Worm (Caenorhabditis elegans) whole organism, mixed stage, embryonic: ENCODE results near the gene F41C3.2.

Experiments
- bed-3 ChIP-seq: fragments of 200-800 bp; sonication (Bioruptor generic); optimal IDR thresholded peaks from 3 replicates; lab custom pipeline; 2018; ENCODE audit warnings: mild to moderate bottlenecking, missing genetic modification characterization, moderate library complexity, missing compliant biosample characterization
- blmp-1 ChIP-seq: fragments of 150-350 bp; optimal IDR thresholded peaks from 2 replicates; lab custom pipeline; 2014; ENCODE audit warnings: missing biosample characterization, missing genetic modification characterization
- ceh-39 ChIP-seq: fragments of 150-350 bp; optimal IDR thresholded peaks from 2 replicates; lab custom pipeline; 2014; ENCODE audit warnings: missing biosample characterization, missing genetic modification characterization
- ceh-43 ChIP-seq: fragments of 200-800 bp; sonication (Bioruptor generic); optimal IDR thresholded peaks from 2 replicates; lab custom pipeline; 2018; ENCODE audit warnings: mild to moderate bottlenecking, missing genetic modification characterization, moderate library complexity, missing compliant biosample characterization
- ces-1 ChIP-seq: fragments of 150-350 bp; optimal IDR thresholded peaks from 2 replicates; lab custom pipeline; 2014; ENCODE audit warnings: missing biosample characterization, missing genetic modification reagents, missing genetic modification characterization
- cnd-1 ChIP-seq: fragments of 200-800 bp; sonication (Bioruptor generic); optimal IDR thresholded peaks from 2 replicates; lab custom pipeline; 2018; ENCODE audit warnings: mild to moderate bottlenecking, missing genetic modification characterization, missing compliant biosample characterization
- drap-1 ChIP-seq: fragments of 200-800 bp; sonication (Bioruptor generic); optimal IDR thresholded peaks from 3 replicates; lab custom pipeline; 2018; ENCODE audit warnings: mild to moderate bottlenecking, missing genetic modification characterization, missing compliant biosample characterization
- elt-1 ChIP-seq: sonication (generic microtip); optimal IDR thresholded peaks from 2 replicates; lab custom pipeline; 2017; ENCODE audit warnings: missing genetic modification characterization, mild to moderate bottlenecking, missing compliant biosample characterization, antibody characterized with exemption, moderate library complexity, borderline replicate concordance; ENCODE audit not compliant: insufficient read depth
- elt-3 ChIP-seq: fragments of 150-350 bp; optimal IDR thresholded peaks from 2 replicates; lab custom pipeline; 2014; ENCODE audit warnings: missing biosample characterization, missing genetic modification characterization
- flh-1 ChIP-seq: fragments of 200-800 bp; sonication (Bioruptor generic); optimal IDR thresholded peaks from 2 replicates; lab custom pipeline; 2018; ENCODE audit warnings: mild to moderate bottlenecking, missing genetic modification characterization, moderate library complexity, missing compliant biosample characterization
- ham-2 ChIP-seq: fragments of 200-800 bp; sonication (Bioruptor generic); optimal IDR thresholded peaks from 2 replicates; lab custom pipeline; 2018; ENCODE audit warnings: mild to moderate bottlenecking, missing genetic modification characterization, missing compliant biosample characterization
- lin-13 ChIP-seq: fragments of 150-350 bp; optimal IDR thresholded peaks from 2 replicates; lab custom pipeline; 2014; ENCODE audit warnings: missing biosample characterization, missing genetic modification characterization
- lin-32 ChIP-seq: fragments of 200-800 bp; sonication (Bioruptor generic); optimal IDR thresholded peaks from 2 replicates; lab custom pipeline; 2018; ENCODE audit warnings: mild to moderate bottlenecking, missing genetic modification characterization, missing compliant biosample characterization
- lsy-2 ChIP-seq: fragments of 150-350 bp; optimal IDR thresholded peaks from 2 replicates; lab custom pipeline; 2014; ENCODE audit warnings: missing biosample characterization, missing genetic modification characterization
- mab-5 ChIP-seq: fragments of 150-350 bp; optimal IDR thresholded peaks from 2 replicates; lab custom pipeline; 2014; ENCODE audit warnings: missing biosample characterization, missing genetic modification characterization
- mep-1 ChIP-seq: fragments of 150-350 bp; optimal IDR thresholded peaks from 2 replicates; lab custom pipeline; 2017; ENCODE audit warnings: missing biosample characterization, missing genetic modification reagents, missing genetic modification characterization, inconsistent platforms
- mls-2 ChIP-seq: sonication (generic microtip); optimal IDR thresholded peaks from 2 replicates; lab custom pipeline; 2016; ENCODE audit warnings: mild to moderate bottlenecking, missing genetic modification characterization, moderate library complexity, missing compliant biosample characterization
- nhr-12 ChIP-seq: fragments of 150-350 bp; optimal IDR thresholded peaks from 2 replicates; lab custom pipeline; 2014; ENCODE audit warnings: missing biosample characterization, missing genetic modification characterization
- nhr-2 ChIP-seq: fragments of 150-350 bp; optimal IDR thresholded peaks from 2 replicates; lab custom pipeline; 2014; ENCODE audit warnings: missing biosample characterization, missing genetic modification characterization
- nhr-237 ChIP-seq: fragments of 150-350 bp; optimal IDR thresholded peaks from 2 replicates; lab custom pipeline; 2014; ENCODE audit warnings: missing biosample characterization, missing genetic modification characterization
- nhr-28 ChIP-seq: fragments of 150-350 bp; optimal IDR thresholded peaks from 2 replicates; lab custom pipeline; 2014; ENCODE audit warnings: missing biosample characterization, missing genetic modification characterization
- pha-4 ChIP-seq: fragments of 150-350 bp; optimal IDR thresholded peaks from 2 replicates; lab custom pipeline; 2018; ENCODE audit warnings: missing biosample characterization, missing genetic modification reagents, missing genetic modification characterization
- sem-2 ChIP-seq: fragments of 200-800 bp; sonication (Bioruptor generic); optimal IDR thresholded peaks from 2 replicates; lab custom pipeline; 2018; ENCODE audit warnings: mild to moderate bottlenecking, missing genetic modification characterization, missing compliant biosample characterization
- snpc-4 ChIP-seq: fragments of 150-350 bp; optimal IDR thresholded peaks from 2 replicates; lab custom pipeline; 2014; ENCODE audit warnings: missing biosample characterization, missing genetic modification characterization
- sptf-1 ChIP-seq: sonication (generic microtip); optimal IDR thresholded peaks from 2 replicates; lab custom pipeline; 2017; ENCODE audit warnings: mild to moderate bottlenecking, missing genetic modification characterization, moderate library complexity, missing compliant biosample characterization
- unc-120 ChIP-seq: sonication (generic microtip); optimal IDR thresholded peaks from 2 replicates; lab custom pipeline; 2017; ENCODE audit warnings: missing genetic modification characterization, missing compliant biosample characterization; ENCODE audit not compliant: poor library complexity, severe bottlenecking
- unc-39 ChIP-seq: fragments of 150-350 bp; optimal IDR thresholded peaks from 2 replicates; lab custom pipeline; 2014; ENCODE audit warnings: missing biosample characterization, missing genetic modification characterization
- unc-62 ChIP-seq: fragments of 150-350 bp; optimal IDR thresholded peaks from 2 replicates; lab custom pipeline; 2014; ENCODE audit warnings: missing biosample characterization, missing genetic modification reagents, missing genetic modification characterization
- zip-8 ChIP-seq: fragments of 150-350 bp; optimal IDR thresholded peaks from 2 replicates; lab custom pipeline; 2014; ENCODE audit warnings: missing biosample characterization, missing genetic modification characterization
- ztf-11 ChIP-seq: fragments of 150-350 bp; optimal IDR thresholded peaks from 2 replicates; lab custom pipeline; 2014; ENCODE audit warnings: missing biosample characterization, missing genetic modification characterization

Gene F41C3.2

ce11 chrII:4773891-4774432 is 24.2 kb downstream of the F41C3.2 start, which contains the start of the genes F26G1.9 and F26G1.10:
TSS of gene F26G1.9 (minus strand) at chrII:4773991.
TSS of gene F26G1.10 (plus strand) at chrII:4774382.
- no peak for TF ChIP-seq ceh-39
- TF ChIP-seq unc-39 (tag; lab: Kevin White, UChicago), result no peak
- TF ChIP-seq nhr-28 (tag; lab: Kevin White, UChicago), result no peak
- no peak for TF ChIP-seq snpc-4 (tag; lab: Kevin White, UChicago)
- TF ChIP-seq ceh-43 (GFP tag; lab: Kevin White, UChicago), result no peak
- TF ChIP-seq unc-62 (GFP tag; lab: Kevin White, UChicago), result no peak
- no peak for TF ChIP-seq sptf-1 (tag; lab: Kevin White, UChicago)
- no peak for TF ChIP-seq nhr-12 (tag; lab: Kevin White, UChicago)
- no peak for TF ChIP-seq mab-5 (tag; lab: Kevin White, UChicago)

ce11 chrII:4775802-4776201 is 26.0 kb downstream of the F41C3.2 start:
- TF ChIP-seq drap-1 (GFP tag; lab: Kevin White, UChicago) (no peak), ceh-39 (no peak), ham-2 (GFP tag; lab: Kevin White, UChicago) (no peak), cnd-1 (tag; lab: Kevin White, UChicago) (no peak), flh-1 (GFP tag; lab: Kevin White, UChicago) (no peak), ces-1 (no peak), unc-39 (tag; lab: Kevin White, UChicago) (no peak), mab-5 (tag; lab: Kevin White, UChicago) (no peak), lin-13 (tag; lab: Kevin White, UChicago) (no peak), sptf-1 (tag; lab: Kevin White, UChicago) (no peak), ztf-11 (tag; lab: Kevin White, UChicago) (no peak), mep-1 (no peak)

- TF ChIP-seq lin-32 (no peak), cnd-1 (tag; lab: Kevin White, UChicago) (no peak), blmp-1 (tag; lab: Kevin White, UChicago) (no peak), nhr-28 (tag; lab: Kevin White, UChicago) (no peak), sem-2 (GFP tag; lab: Kevin White, UChicago) (no peak), elt-1 (tag; lab: Kevin White, UChicago) (no peak), bed-3 (GFP tag; lab: Kevin White, UChicago) (no peak), elt-3 (tag; lab: Kevin White, UChicago) (no peak), nhr-237 (tag; lab: Kevin White, UChicago) (no peak), flh-1 (GFP tag; lab: Kevin White, UChicago) (no peak), mab-5 (tag; lab: Kevin White, UChicago) (no peak), lin-13 (tag; lab: Kevin White, UChicago) (no peak), sptf-1 (tag; lab: Kevin White, UChicago) (no peak), nhr-2 (tag; lab: Kevin White, UChicago) (no peak), unc-120 (no peak)
Measured at ce11 chrII:4776933-4777332, 27.2 kb downstream of the F41C3.2 start, which contains the start of gene F26G1.11. TSS of gene F26G1.11 (plus strand) at chrII:4777137.

- TF ChIP-seq drap-1 (GFP tag; lab: Kevin White, UChicago) (no peak), pha-4 (tag; lab: Kevin White, UChicago) (peak; percentile 84), flh-1 (GFP tag; lab: Kevin White, UChicago) (no peak), bed-3 (GFP tag; lab: Kevin White, UChicago) (no peak), zip-8 (tag; lab: Kevin White, UChicago) (no peak), blmp-1 (tag; lab: Kevin White, UChicago) (no peak), unc-120 (no peak), lsy-2 (no peak)
Measured at ce11 chrII:4779753-4780152, 30.0 kb downstream of the F41C3.2 start.

ce11 chrII:4784436-4784835 is 34.7 kb downstream of the F41C3.2 start, which contains the start of gene nep-12:
TSS of gene nep-12 (minus strand) at chrII:4784536.
- TF ChIP-seq lin-32, result no peak
- TF ChIP-seq unc-39 (tag; lab: Kevin White, UChicago), result no peak
- TF ChIP-seq lin-13 (tag; lab: Kevin White, UChicago), result no peak
- no peak for TF ChIP-seq unc-62 (GFP tag; lab: Kevin White, UChicago)
- no peak for TF ChIP-seq zip-8 (tag; lab: Kevin White, UChicago)
- no peak for TF ChIP-seq ces-1
- no peak for TF ChIP-seq mls-2 (tag; lab: Kevin White, UChicago)
- TF ChIP-seq lsy-2, result no peak
- TF ChIP-seq flh-1 (GFP tag; lab: Kevin White, UChicago), result no peak
- TF ChIP-seq mab-5 (tag; lab: Kevin White, UChicago), result no peak
- TF ChIP-seq, all 35 proteins: peak for 0
